Fruit fly (Drosophila melanogaster): Measurements from ENCODE around the gene Dus4.

Gene Dus4

DNA sequence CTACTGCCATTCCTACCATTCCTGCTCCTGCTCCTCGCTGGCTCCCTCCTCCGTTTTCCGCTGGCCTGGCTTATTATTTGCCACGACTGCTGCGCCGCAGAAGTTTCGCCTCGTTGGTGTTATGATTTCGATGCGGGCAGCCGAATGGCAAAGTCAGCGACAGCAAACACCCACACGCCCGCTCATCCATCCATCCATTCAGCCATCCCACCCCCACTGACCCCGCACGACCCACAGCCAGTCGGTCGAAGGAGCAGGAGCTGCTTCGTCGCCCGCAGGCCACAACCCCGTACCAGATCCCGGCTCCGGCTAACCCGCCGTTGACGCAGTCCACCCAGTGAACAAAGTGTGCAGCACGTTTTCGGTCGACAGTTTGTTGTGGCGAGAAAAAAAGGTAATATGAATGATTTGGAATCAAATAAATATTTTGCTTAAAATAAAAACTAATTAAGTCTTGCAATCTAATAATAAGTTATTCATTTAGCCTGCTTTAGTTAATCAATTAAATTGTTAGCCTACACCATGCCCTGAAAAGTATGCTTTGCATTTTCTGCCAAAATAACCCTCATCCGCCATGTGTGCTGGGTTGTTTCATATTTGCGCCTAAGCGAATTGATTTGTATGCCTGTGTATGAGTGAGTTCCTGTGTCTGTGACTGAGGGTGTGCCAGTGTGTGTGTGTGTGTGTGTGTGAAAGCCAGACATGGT, 36.5 kb upstream of the Dus4 start (continued):
- TF ChIP-seq tgo (GFP tag; IDR thresholded peaks at IDR 0.05) = no peak; the same call in 2 of the 3 replicates
- TF ChIP-seq CG12659 (GFP tag; optimal IDR thresholded peaks at IDR 0.05) = peak; percentile 44
- TF ChIP-seq bcd (GFP tag; optimal IDR thresholded peaks at IDR 0.05) = peak; percentile 58
- 0 out of 3 replicates have a peak, but pooled peaks have one; percentile 39 for TF ChIP-seq CG34422 (GFP tag; IDR thresholded peaks at IDR 0.05)
- peak; percentile 0 for TF ChIP-seq Dip3 (GFP tag; optimal IDR thresholded peaks at IDR 0.05)

- TF ChIP-seq CG11504 (tag; optimal IDR thresholded peaks at IDR 0.05) = peak; percentile 75
- TF ChIP-seq Max (GFP tag; optimal IDR thresholded peaks at IDR 0.05) = no peak
- TF ChIP-seq CG8290 (GFP tag; optimal IDR thresholded peaks at IDR 0.05) = no peak
- no peak for TF ChIP-seq CG8290 (tag; optimal IDR thresholded peaks at IDR 0.05)
- no peak for TF ChIP-seq CG8281 (tag; optimal IDR thresholded peaks at IDR 0.05)
- TF ChIP-seq CG10654 (GFP tag; optimal IDR thresholded peaks at IDR 0.05) = no peak
- TF ChIP-seq Dip3 (GFP tag; optimal IDR thresholded peaks at IDR 0.05) = no peak
- TF ChIP-seq cad (GFP tag; optimal IDR thresholded peaks at IDR 0.05) = no peak
- peak; percentile 77; the same call in 1 of the 2 replicates for TF ChIP-seq Adf1 (GFP tag; IDR thresholded peaks at IDR 0.05)
- TF ChIP-seq CG9817 (tag; optimal IDR thresholded peaks at IDR 0.05) = no peak
- 0 out of 2 replicates have a peak, but pooled peaks have one; percentile 16 for TF ChIP-seq ranshi (GFP tag; IDR thresholded peaks at IDR 0.05)
- peak in 1 of 2 experiments; percentile 52 for TF ChIP-seq Hr51 (GFP tag; optimal IDR thresholded peaks at IDR 0.05)
- TF ChIP-seq CG13894 (tag; optimal IDR thresholded peaks at IDR 0.05) = peak; percentile 19
- TF ChIP-seq mam (GFP tag; optimal IDR thresholded peaks at IDR 0.05) = no peak
- 0 out of 4 replicates have a peak, but pooled peaks have one; percentile 56 for TF ChIP-seq chinmo (GFP tag; IDR thresholded peaks at IDR 0.05; ENCODE audit: partially characterized antibody)
- peak; percentile 89 for TF ChIP-seq Hey (tag; optimal IDR thresholded peaks at IDR 0.05)
- no peak for TF ChIP-seq MBD-R2 (GFP tag; IDR thresholded peaks at IDR 0.05)
- TF ChIP-seq cg (GFP tag; optimal IDR thresholded peaks at IDR 0.05) = peak; percentile 3
- peak; percentile 63 for TF ChIP-seq crol (GFP tag; IDR thresholded peaks at IDR 0.05)
- peak; percentile 40 for TF ChIP-seq scrt (GFP tag; optimal IDR thresholded peaks at IDR 0.05)
- peak; percentile 48; the same call in 1 of the 2 replicates for TF ChIP-seq CG4360 (GFP tag; IDR thresholded peaks at IDR 0.05)
- TF ChIP-seq Dp (GFP tag; optimal IDR thresholded peaks at IDR 0.05) = no peak
- TF ChIP-seq mirr (GFP tag; optimal IDR thresholded peaks at IDR 0.05) = peak; percentile 47
- peak; percentile 9; the same call in 1 of the 2 replicates for TF ChIP-seq CG13287 (GFP tag; IDR thresholded peaks at IDR 0.05; ENCODE audit: partially characterized antibody)
- 0 out of 3 replicates have a peak, but pooled peaks have one; percentile 12 for TF ChIP-seq CG6175 (GFP tag; IDR thresholded peaks at IDR 0.05)
- peak; percentile 95 for TF ChIP-seq Deaf1 (tag; optimal IDR thresholded peaks at IDR 0.05)
- TF ChIP-seq Med (GFP tag) = peak; percentile 78
- peak; percentile 18; the same call in 1 of the 2 replicates for TF ChIP-seq CG11247 (GFP tag; IDR thresholded peaks at IDR 0.05)
- TF ChIP-seq bab2 (GFP tag; optimal IDR thresholded peaks at IDR 0.05) = no peak
- no peak for TF ChIP-seq tin (GFP tag; optimal IDR thresholded peaks at IDR 0.05)
- TF ChIP-seq abd-A (tag; optimal IDR thresholded peaks at IDR 0.05) = peak; percentile 99
- TF ChIP-seq CG10543 (GFP tag; optimal IDR thresholded peaks at IDR 0.05) = peak; percentile 64
- peak; percentile 60 for TF ChIP-seq CG8478 (optimal IDR thresholded peaks at IDR 0.05)
- no peak for TF ChIP-seq CG12942 (GFP tag; optimal IDR thresholded peaks at IDR 0.05)
These were observed 35.7 kb upstream of the Dus4 start, which contains the start of gene Sidpn for dm6 chr2L:19027246-19027886. Gene Sidpn, plus strand, starts transcription at chr2L:19027710.

Data from whole organism, embryonic.